Fruit fly (Drosophila melanogaster) whole organism, embryonic: ENCODE measurements around the gene Sec20.

Source experiments
- Atf3 ChIP-seq: fragments of 200-800 bp; sonication (Bioruptor generic); optimal IDR thresholded peaks from 3 replicates; lab custom pipeline; 2016; ENCODE audit warnings: missing biosample characterization, missing genetic modification characterization
- Bgb ChIP-seq: fragments of 200-800 bp; sonication (Bioruptor generic); IDR thresholded peaks from 2 replicates; pipeline ENCODE4 v1.3.6; 2022; ENCODE audit warnings: missing biosample characterization, missing genetic modification characterization; ENCODE audit not compliant: partially characterized antibody
- CG10321 ChIP-seq: fragments of 200-800 bp; sonication (Bioruptor generic); IDR thresholded peaks from 2 replicates; pipeline ENCODE4 v1.3.6; 2022; ENCODE audit warnings: missing biosample characterization, missing genetic modification characterization
- CG12659 ChIP-seq: fragments of 200-800 bp; sonication (Bioruptor generic); optimal IDR thresholded peaks from 3 replicates; lab custom pipeline; 2017; ENCODE audit warnings: mild to moderate bottlenecking, missing biosample characterization, missing genetic modification reagents, missing genetic modification characterization
- CG12744 ChIP-seq: fragments of 200-800 bp; sonication (Bioruptor generic); optimal IDR thresholded peaks from 2 replicates; lab custom pipeline; 2016; ENCODE audit warnings: missing biosample characterization, missing genetic modification characterization
- CG14965 ChIP-seq: fragments of 200-800 bp; sonication (Bioruptor generic); optimal IDR thresholded peaks from 2 replicates; lab custom pipeline; 2016; ENCODE audit warnings: missing biosample characterization, missing genetic modification characterization, borderline replicate concordance
- CG15269 ChIP-seq: fragments of 200-800 bp; sonication (Bioruptor generic); optimal IDR thresholded peaks from 2 replicates; lab custom pipeline; 2018; ENCODE audit warnings: missing biosample characterization, mild to moderate bottlenecking, missing genetic modification characterization, moderate library complexity
- CG1529 ChIP-seq: fragments of 200-800 bp; sonication (Bioruptor generic); optimal IDR thresholded peaks from 3 replicates; lab custom pipeline; 2018; ENCODE audit warnings: missing biosample characterization, missing genetic modification characterization
- CG1602 ChIP-seq: fragments of 200-800 bp; sonication (Bioruptor generic); optimal IDR thresholded peaks from 3 replicates; lab custom pipeline; 2016; ENCODE audit warnings: missing biosample characterization, missing genetic modification characterization
- CG1603 ChIP-seq: fragments of 200-800 bp; sonication (Bioruptor generic); optimal IDR thresholded peaks from 2 replicates; lab custom pipeline; 2019; ENCODE audit warnings: missing biosample characterization, mild to moderate bottlenecking, missing genetic modification characterization, moderate library complexity
- CG17328 ChIP-seq: fragments of 200-800 bp; sonication (Bioruptor generic); IDR thresholded peaks from 2 replicates; pipeline ENCODE4 v1.3.6; 2022; ENCODE audit warnings: missing biosample characterization, missing genetic modification characterization
- CG1792 ChIP-seq: fragments of 200-800 bp; sonication (Bioruptor generic); optimal IDR thresholded peaks from 2 replicates; lab custom pipeline; 2016; ENCODE audit warnings: missing biosample characterization, missing genetic modification characterization
- CG30431 ChIP-seq: fragments of 200-800 bp; sonication (Bioruptor generic); optimal IDR thresholded peaks from 2 replicates; lab custom pipeline; 2017; ENCODE audit warnings: missing biosample characterization, missing genetic modification characterization
- CG3163 ChIP-seq: fragments of 200-800 bp; sonication (Bioruptor generic); optimal IDR thresholded peaks from 3 replicates; lab custom pipeline; 2016; ENCODE audit warnings: missing biosample characterization, missing genetic modification characterization
- CG32767 ChIP-seq: fragments of 200-800 bp; sonication (Bioruptor generic); IDR thresholded peaks from 2 replicates; pipeline ENCODE4 v1.3.6; 2022; ENCODE audit warnings: missing biosample characterization, missing genetic modification characterization
- CG42726 ChIP-seq: fragments of 200-800 bp; sonication (Bioruptor generic); IDR thresholded peaks from 2 replicates; pipeline ENCODE4 v1.3.6; 2022; ENCODE audit warnings: missing biosample characterization, missing genetic modification characterization; ENCODE audit not compliant: partially characterized antibody
- CG4404 ChIP-seq: fragments of 200-800 bp; sonication (Bioruptor generic); IDR thresholded peaks from 2 replicates; pipeline ENCODE4 v1.3.6; 2022; ENCODE audit warnings: missing biosample characterization, missing genetic modification characterization
- CG4424 ChIP-seq: fragments of 200-800 bp; sonication (Bioruptor generic); optimal IDR thresholded peaks from 3 replicates; lab custom pipeline; 2016; ENCODE audit warnings: missing biosample characterization, missing genetic modification characterization
- CG4854 ChIP-seq: fragments of 200-800 bp; sonication (Bioruptor generic); optimal IDR thresholded peaks from 2 replicates; lab custom pipeline; 2016; ENCODE audit warnings: missing biosample characterization, missing genetic modification characterization, inconsistent platforms
- CG6791 ChIP-seq: fragments of 200-800 bp; sonication (Bioruptor generic); IDR thresholded peaks from 3 replicates; pipeline ENCODE4 v1.3.6; 2022; ENCODE audit warnings: missing biosample characterization, missing genetic modification characterization; ENCODE audit not compliant: partially characterized antibody
- CG8089 ChIP-seq: fragments of 200-800 bp; sonication (Bioruptor generic); optimal IDR thresholded peaks from 3 replicates; lab custom pipeline; 2016; ENCODE audit warnings: missing biosample characterization, missing genetic modification characterization
- CG9797 ChIP-seq: fragments of 200-800 bp; sonication (Bioruptor generic); optimal IDR thresholded peaks from 3 replicates; lab custom pipeline; 2018; ENCODE audit warnings: missing biosample characterization, mild to moderate bottlenecking, missing genetic modification characterization
- Camta ChIP-seq: fragments of 200-800 bp; sonication (Bioruptor generic); optimal IDR thresholded peaks from 2 replicates; lab custom pipeline; 2016; ENCODE audit warnings: missing biosample characterization, missing genetic modification characterization
- Dref ChIP-seq: fragments of 200-800 bp; sonication (Bioruptor generic); IDR thresholded peaks from 2 replicates; pipeline ENCODE4 v1.3.6; 2022; ENCODE audit warnings: missing biosample characterization, missing genetic modification characterization
- Lpt ChIP-seq: fragments of >200 bp; optimal IDR thresholded peaks from 2 replicates; lab custom pipeline; 2018; ENCODE audit warnings: missing biosample characterization, missing genetic modification characterization
- Med ChIP-seq: fragments of 200-800 bp; sonication (Bioruptor generic); peaks from one replicate; lab custom pipeline; 2016; ENCODE audit warnings: missing biosample characterization, missing genetic modification characterization, mild to moderate bottlenecking, inconsistent platforms, moderate library complexity
- PHDP ChIP-seq: fragments of 200-800 bp; sonication (Bioruptor generic); optimal IDR thresholded peaks from 3 replicates; lab custom pipeline; 2018; ENCODE audit warnings: missing biosample characterization, mild to moderate bottlenecking, missing genetic modification characterization, moderate library complexity
- Sry-δ ChIP-seq: fragments of 200-800 bp; sonication (Bioruptor generic); optimal IDR thresholded peaks from 2 replicates; lab custom pipeline; 2016; ENCODE audit warnings: missing biosample characterization, missing genetic modification characterization
- Taf1 ChIP-seq: fragments of 200-800 bp; sonication (Bioruptor generic); IDR thresholded peaks from 2 replicates; pipeline ENCODE4 v1.3.6; 2022; ENCODE audit warnings: missing biosample characterization, missing genetic modification characterization
- Usf ChIP-seq: fragments of 200-800 bp; sonication (Bioruptor generic); optimal IDR thresholded peaks from 2 replicates; lab custom pipeline; 2017; ENCODE audit warnings: missing genotype, missing biosample characterization, missing genetic modification characterization
- Xbp1 ChIP-seq: fragments of 200-800 bp; sonication (Bioruptor generic); optimal IDR thresholded peaks from 3 replicates; lab custom pipeline; 2016; ENCODE audit warnings: missing biosample characterization, mild to moderate bottlenecking, missing genetic modification characterization
- chif ChIP-seq, 2 experiments: fragments of 200-800 bp; sonication (Bioruptor generic); optimal IDR thresholded peaks; 3 replicates each; lab custom pipeline; 2016; ENCODE audit warnings: missing biosample characterization in 2 of 2, missing genetic modification characterization in 2 of 2
- ci ChIP-seq: fragments of 200-800 bp; sonication (Bioruptor generic); IDR thresholded peaks from 3 replicates; pipeline ENCODE4 v1.3.6; 2022; ENCODE audit warnings: missing biosample characterization, missing genetic modification characterization
- crc ChIP-seq: fragments of 200-800 bp; sonication (Bioruptor generic); optimal IDR thresholded peaks from 2 replicates; lab custom pipeline; 2016; ENCODE audit warnings: missing biosample characterization, missing genetic modification characterization
- cwo ChIP-seq: fragments of 200-800 bp; sonication (Bioruptor generic); optimal IDR thresholded peaks from 3 replicates; lab custom pipeline; 2017; ENCODE audit warnings: missing biosample characterization, missing genetic modification characterization, mild to moderate bottlenecking, moderate library complexity, missing genetic modification reagents
- dm ChIP-seq: fragments of 200-800 bp; sonication (Bioruptor generic); optimal IDR thresholded peaks from 3 replicates; lab custom pipeline; 2016; ENCODE audit warnings: missing biosample characterization, missing genetic modification characterization
- dpn ChIP-seq, 2 experiments: fragments of 200-800 bp; sonication (Bioruptor generic); optimal IDR thresholded peaks; 3 replicates each; lab custom pipeline; 2016; ENCODE audit warnings: missing biosample characterization in 2 of 2, missing genetic modification characterization in 2 of 2
- dysf ChIP-seq: fragments of 200-800 bp; sonication (Bioruptor generic); IDR thresholded peaks from 3 replicates; pipeline ENCODE4 v1.3.6; 2022; ENCODE audit warnings: missing biosample characterization, missing genetic modification characterization
- grau ChIP-seq: fragments of 200-800 bp; optimal IDR thresholded peaks from 3 replicates; lab custom pipeline; 2019; ENCODE audit warnings: missing biosample characterization, mild to moderate bottlenecking, missing genetic modification characterization, moderate library complexity
- her ChIP-seq: fragments of 200-800 bp; sonication (Bioruptor generic); optimal IDR thresholded peaks from 2 replicates; lab custom pipeline; 2016; ENCODE audit warnings: missing biosample characterization, missing genetic modification characterization
- kah ChIP-seq: fragments of 200-800 bp; sonication (Bioruptor generic); optimal IDR thresholded peaks from 2 replicates; lab custom pipeline; 2018; ENCODE audit warnings: missing biosample characterization, mild to moderate bottlenecking, missing genetic modification characterization
- lmd ChIP-seq: fragments of 200-800 bp; sonication (Bioruptor generic); IDR thresholded peaks from 2 replicates; pipeline ENCODE4 v1.3.6; 2022; ENCODE audit warnings: missing biosample characterization, missing genetic modification characterization
- mirr ChIP-seq: fragments of 200-800 bp; sonication (Bioruptor generic); optimal IDR thresholded peaks from 3 replicates; lab custom pipeline; 2018; ENCODE audit warnings: missing biosample characterization, mild to moderate bottlenecking, missing genetic modification characterization
- onecut ChIP-seq: fragments of 200-800 bp; sonication (Bioruptor generic); IDR thresholded peaks from 2 replicates; pipeline ENCODE4 v1.3.6; 2022; ENCODE audit warnings: missing biosample characterization, missing genetic modification characterization
- pzg ChIP-seq: fragments of 200-800 bp; sonication (Bioruptor generic); optimal IDR thresholded peaks from 3 replicates; lab custom pipeline; 2018; ENCODE audit warnings: missing biosample characterization, mild to moderate bottlenecking, missing genetic modification characterization, moderate library complexity
- sc ChIP-seq, 3 experiments: fragments of >200 bp in 2 of 3; fragments of 200-800 bp in 1 of 3; sonication (Bioruptor generic) in 1 of 3; optimal IDR thresholded peaks; 2 replicates in 2 of 3; 3 replicates in 1 of 3; lab custom pipeline; 2017; ENCODE audit warnings: mild to moderate bottlenecking in 1 of 3, missing biosample characterization in 1 of 3, missing genetic modification characterization in 1 of 3, missing genetic modification reagents in 1 of 3
- sd ChIP-seq: fragments of 200-800 bp; sonication (Bioruptor generic); optimal IDR thresholded peaks from 3 replicates; lab custom pipeline; 2018; ENCODE audit warnings: missing biosample characterization, mild to moderate bottlenecking, missing genetic modification characterization, moderate library complexity
- tin ChIP-seq: fragments of 200-800 bp; sonication (Bioruptor generic); optimal IDR thresholded peaks from 3 replicates; lab custom pipeline; 2016; ENCODE audit warnings: missing biosample characterization, missing genetic modification characterization
- vfl ChIP-seq: fragments of 200-800 bp; sonication (Bioruptor generic); optimal IDR thresholded peaks from 2 replicates; lab custom pipeline; 2016; ENCODE audit warnings: missing biosample characterization, missing genetic modification characterization

The Sec20 gene

DNA sequence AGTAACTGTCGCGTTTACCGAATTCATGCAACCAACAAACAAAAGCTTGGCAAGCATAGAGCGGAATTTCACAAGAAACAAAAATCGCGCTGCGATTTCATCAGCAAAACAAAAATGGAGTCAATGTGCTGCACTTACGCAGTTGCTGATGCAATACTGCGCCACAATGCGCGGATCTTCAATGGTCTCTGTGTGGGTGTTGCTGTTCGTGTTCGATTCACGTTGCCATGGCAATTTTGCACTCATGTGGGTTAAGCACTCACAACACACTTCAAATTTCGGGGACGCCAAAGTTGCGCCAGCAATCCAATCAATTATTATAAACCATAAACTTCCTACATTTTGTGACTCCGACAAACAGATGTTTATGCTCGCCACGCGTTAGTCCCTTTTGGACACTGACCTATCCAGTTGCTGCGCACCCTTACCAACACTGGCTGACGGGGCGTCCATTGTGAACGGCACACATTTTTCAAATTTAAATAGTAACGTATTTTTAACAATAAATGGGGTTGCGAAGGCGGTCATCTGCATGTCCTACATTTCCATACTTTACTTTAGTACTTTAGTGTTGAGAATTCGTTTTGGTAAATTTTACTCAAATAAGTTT lies 37.8 kb upstream of the Sec20 start, which contains the start of gene CG2017 (continued):
- TF ChIP-seq CG32767 (no peak), sc (optimal IDR thresholded peaks at IDR 0.05; lab: Kevin White, UChicago) (no peak), sc (GFP tag; optimal IDR thresholded peaks at IDR 0.05; lab: Kevin White, UChicago) (no peak), lmd (GFP tag; lab: Robert Waterston, UW) (peak; percentile 35; the same call in 1 of the 2 replicates), pzg (GFP tag; lab: Kevin White, UChicago) (peak; percentile 94), her (peak; percentile 52), crc (GFP tag; lab: Kevin White, UChicago) (peak; percentile 26), CG1792 (GFP tag; lab: Kevin White, UChicago) (peak; percentile 42), CG12744 (GFP tag; lab: Kevin White, UChicago) (peak; percentile 20), Med (GFP tag; lab: Kevin White, UChicago) (peak; percentile 95), CG8089 (GFP tag; lab: Kevin White, UChicago) (peak; percentile 22), CG17328 (GFP tag; lab: Robert Waterston, UW) (no peak), mirr (GFP tag; lab: Kevin White, UChicago) (peak; percentile 42), CG4404 (no peak), CG1529 (GFP tag; lab: Kevin White, UChicago) (no peak), CG1602 (GFP tag; lab: Kevin White, UChicago) (peak; percentile 27), cwo (GFP tag; lab: Kevin White, UChicago) (no peak), CG3163 (GFP tag; lab: Kevin White, UChicago) (peak; percentile 28), chif (GFP tag; optimal IDR thresholded peaks at IDR 0.05; lab: Kevin White, UChicago) (peak; percentile 45 to 51), sd (peak; percentile 34), CG10321 (GFP tag; lab: Robert Waterston, UW) (0 out of 2 replicates have a peak, but pooled peaks have one; percentile 12), CG12659 (peak; percentile 46), Camta (GFP tag; lab: Kevin White, UChicago) (peak; percentile 19), Bgb (peak; percentile 49; the same call in 1 of the 2 replicates), ci (GFP tag; lab: Robert Waterston, UW) (peak; percentile 71; the same call in 2 of the 3 replicates), Xbp1 (GFP tag; lab: Kevin White, UChicago) (peak; percentile 50), CG4854 (GFP tag; lab: Kevin White, UChicago) (no peak), Usf (GFP tag; lab: Kevin White, UChicago) (peak; percentile 2), CG15269 (peak; percentile 20), CG30431 (GFP tag; lab: Kevin White, UChicago) (peak; percentile 20), CG42726 (GFP tag; lab: Robert Waterston, UW) (0 out of 2 replicates have a peak, but pooled peaks have one; percentile 45), Dref (GFP tag; lab: Robert Waterston, UW) (peak; percentile 46), Lpt (GFP tag; lab: Kevin White, UChicago) (no peak), grau (tag; lab: Kevin White, UChicago) (peak; percentile 36), tin (peak; percentile 50), PHDP (tag; lab: Kevin White, UChicago) (peak; percentile 30), vfl (GFP tag; lab: Kevin White, UChicago) (peak; percentile 75), CG1603 (tag; lab: Kevin White, UChicago) (peak; percentile 90), dm (GFP tag; lab: Kevin White, UChicago) (peak; percentile 75), dpn (GFP tag; optimal IDR thresholded peaks at IDR 0.05; lab: Kevin White, UChicago) (peak; percentile 56), Taf1 (GFP tag; lab: Robert Waterston, UW) (no peak), onecut (peak; percentile 18; the same call in 1 of the 2 replicates), CG9797 (GFP tag; lab: Kevin White, UChicago) (peak; percentile 83), Sry-δ (GFP tag; lab: Kevin White, UChicago) (peak; percentile 54), CG14965 (GFP tag; lab: Kevin White, UChicago) (no peak), dysf (GFP tag; lab: Robert Waterston, UW) (peak; percentile 29; the same call in 1 of the 3 replicates), Atf3 (GFP tag; lab: Kevin White, UChicago) (peak; percentile 31), kah (no peak), CG6791 (GFP tag; lab: Robert Waterston, UW) (peak; percentile 66), CG4424 (GFP tag; lab: Kevin White, UChicago) (peak; percentile 38)
